Worm (Caenorhabditis elegans) whole organism, L2 larva: ENCODE data around the gene Y61A9LA.12.

Experiments
- F13H6.1 ChIP-seq: sonication (generic microtip); optimal IDR thresholded peaks from 2 replicates; lab custom pipeline; 2016; ENCODE audit warnings: missing genetic modification characterization, missing compliant biosample characterization
- ZK546.5 ChIP-seq: sonication (generic microtip); optimal IDR thresholded peaks from 2 replicates; lab custom pipeline; 2017; ENCODE audit warnings: missing biosample characterization, missing genetic modification characterization
- ama-1 ChIP-seq: fragments of 150-350 bp; optimal IDR thresholded peaks from 2 replicates; lab custom pipeline; 2018; ENCODE audit warnings: inconsistent platforms
- ceh-16 ChIP-seq: fragments of 150-350 bp; optimal IDR thresholded peaks from 2 replicates; lab custom pipeline; 2014; ENCODE audit warnings: missing biosample characterization, missing genetic modification characterization
- egl-27 ChIP-seq: sonication (generic microtip); optimal IDR thresholded peaks from 3 replicates; lab custom pipeline; 2017; ENCODE audit warnings: missing biosample characterization, missing genetic modification reagents, missing genetic modification characterization
- elt-1 ChIP-seq: fragments of 150-350 bp; optimal IDR thresholded peaks from 2 replicates; lab custom pipeline; 2014; ENCODE audit warnings: missing biosample characterization, missing genetic modification characterization
- elt-3 ChIP-seq: sonication (generic microtip); optimal IDR thresholded peaks from 2 replicates; lab custom pipeline; 2017; ENCODE audit warnings: missing biosample characterization, missing genetic modification characterization
- fos-1 ChIP-seq: fragments of 150-350 bp; optimal IDR thresholded peaks from 2 replicates; lab custom pipeline; 2014; ENCODE audit warnings: missing biosample characterization, missing genetic modification characterization
- nhr-10 ChIP-seq: sonication (generic microtip); optimal IDR thresholded peaks from 2 replicates; lab custom pipeline; 2017; ENCODE audit warnings: missing biosample characterization, missing genetic modification characterization
- nhr-23 ChIP-seq: fragments of 150-350 bp; optimal IDR thresholded peaks from 2 replicates; lab custom pipeline; 2014; ENCODE audit warnings: missing biosample characterization, missing genetic modification reagents, missing genetic modification characterization
- sma-3 ChIP-seq: sonication (generic microtip); optimal IDR thresholded peaks from 2 replicates; lab custom pipeline; 2016; ENCODE audit warnings: missing genetic modification reagents, missing genetic modification characterization, missing compliant biosample characterization
- ztf-4 ChIP-seq: fragments of 150-350 bp; optimal IDR thresholded peaks from 2 replicates; lab custom pipeline; 2014; ENCODE audit warnings: missing biosample characterization, missing genetic modification characterization

DNA sequence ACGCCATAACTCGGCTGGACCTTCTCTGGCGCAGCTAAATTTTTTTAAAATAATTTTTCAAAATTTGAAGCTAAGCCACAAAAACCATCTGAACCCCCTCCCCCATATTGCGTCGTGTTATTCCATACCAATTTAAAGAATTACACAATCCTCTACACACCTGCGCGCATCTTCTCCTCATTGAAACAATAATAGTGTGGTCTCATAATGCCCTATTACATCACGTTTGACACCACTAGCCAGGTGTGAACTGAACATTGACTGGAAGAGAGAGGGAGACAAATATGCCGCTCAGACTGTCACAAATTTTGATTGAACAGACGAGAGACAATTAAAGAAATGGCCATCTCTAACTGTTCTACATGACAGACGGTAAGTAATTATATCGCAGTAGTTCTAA, 28.2 kb upstream of the Y61A9LA.12 start:
- no peak for TF ChIP-seq fos-1 (tag; lab: Kevin White, UChicago)
- no peak for TF ChIP-seq ZK546.5
- no peak for TF ChIP-seq ceh-16 (tag; lab: Kevin White, UChicago)
- TF ChIP-seq F13H6.1 (tag; lab: Kevin White, UChicago), result no peak
- TF ChIP-seq elt-3, result no peak
- no peak for TF ChIP-seq nhr-10
- TF ChIP-seq nhr-23 (tag; lab: Kevin White, UChicago), result no peak
- no peak for TF ChIP-seq ztf-4
- no peak for TF ChIP-seq ama-1 (lab: Kevin White, UChicago)
- no peak for TF ChIP-seq elt-1 (tag; lab: Kevin White, UChicago)
- TF ChIP-seq sma-3, result no peak
- TF ChIP-seq egl-27, result no peak
